Fruit fly (Drosophila melanogaster) whole organism, adult: Measurements from ENCODE around the gene Pxn.

Experiments
- CG11617 ChIP-seq: fragments of 200-800 bp; sonication (Bioruptor generic); optimal IDR thresholded peaks from 2 replicates; lab custom pipeline; 2017; ENCODE audit warnings: mild to moderate bottlenecking, missing biosample characterization, missing genetic modification reagents, missing genetic modification characterization
- CG12768 ChIP-seq: fragments of 200-800 bp; sonication (Bioruptor generic); optimal IDR thresholded peaks from 2 replicates; lab custom pipeline; 2017; ENCODE audit warnings: missing biosample characterization, missing genetic modification characterization, mild to moderate bottlenecking, moderate library complexity, missing genetic modification reagents
- CG14711 ChIP-seq: fragments of 200-800 bp; sonication (Bioruptor generic); optimal IDR thresholded peaks from 2 replicates; lab custom pipeline; 2018; ENCODE audit warnings: missing biosample characterization, mild to moderate bottlenecking, missing genetic modification characterization, moderate library complexity
- CG1620 ChIP-seq: fragments of 200-800 bp; sonication (Bioruptor generic); optimal IDR thresholded peaks from 2 replicates; lab custom pipeline; 2016; ENCODE audit warnings: missing biosample characterization, missing genetic modification characterization
- CG33017 ChIP-seq: fragments of 200-800 bp; sonication (Bioruptor generic); optimal IDR thresholded peaks from 2 replicates; lab custom pipeline; 2018; ENCODE audit warnings: missing biosample characterization, mild to moderate bottlenecking, missing genetic modification characterization, moderate library complexity
- CG5204 ChIP-seq: fragments of 200-800 bp; sonication (Bioruptor generic); optimal IDR thresholded peaks from 2 replicates; lab custom pipeline; 2016; ENCODE audit warnings: missing biosample characterization, missing genetic modification characterization
- CG7045 ChIP-seq: fragments of 200-800 bp; sonication (Bioruptor generic); optimal IDR thresholded peaks from 2 replicates; lab custom pipeline; 2017; ENCODE audit warnings: missing biosample characterization, mild to moderate bottlenecking, missing genetic modification characterization
- CG7101 ChIP-seq: fragments of 200-800 bp; sonication (Bioruptor generic); optimal IDR thresholded peaks from 2 replicates; lab custom pipeline; 2018; ENCODE audit warnings: missing biosample characterization, mild to moderate bottlenecking, missing genetic modification characterization, moderate library complexity
- Clk ChIP-seq: fragments of 200-800 bp; sonication (Bioruptor generic); optimal IDR thresholded peaks from 2 replicates; lab custom pipeline; 2017; ENCODE audit warnings: missing biosample characterization, missing genetic modification characterization
- Crg-1 ChIP-seq: fragments of 200-800 bp; sonication (Bioruptor generic); optimal IDR thresholded peaks from 2 replicates; lab custom pipeline; 2016; ENCODE audit warnings: missing biosample characterization, missing genetic modification characterization
- Hr96 ChIP-seq: fragments of 200-800 bp; sonication (Bioruptor generic); optimal IDR thresholded peaks from 2 replicates; lab custom pipeline; 2016; ENCODE audit warnings: missing biosample characterization, missing genetic modification characterization
- Mnt ChIP-seq: fragments of 200-800 bp; sonication (Bioruptor generic); optimal IDR thresholded peaks from 2 replicates; lab custom pipeline; 2016; ENCODE audit warnings: missing biosample characterization, mild to moderate bottlenecking, missing genetic modification characterization
- bab1 ChIP-seq: fragments of 200-800 bp; sonication (Bioruptor generic); optimal IDR thresholded peaks from 3 replicates; lab custom pipeline; 2019; ENCODE audit warnings: missing biosample characterization, mild to moderate bottlenecking, missing genetic modification characterization, moderate library complexity
- cic ChIP-seq: fragments of 200-800 bp; sonication (Bioruptor generic); optimal IDR thresholded peaks from 2 replicates; lab custom pipeline; 2017; ENCODE audit warnings: missing biosample characterization, mild to moderate bottlenecking, missing genetic modification characterization, moderate library complexity
- cnc ChIP-seq, 2 experiments: fragments of >200 bp; optimal IDR thresholded peaks; 2 replicates each; lab custom pipeline; 2017
- kay ChIP-seq: fragments of 200-800 bp; sonication (Bioruptor generic); peaks from one replicate; lab custom pipeline; 2016; ENCODE audit warnings: missing biosample characterization, missing genetic modification characterization, borderline replicate concordance
- ovo ChIP-seq: fragments of 200-800 bp; sonication (Bioruptor generic); optimal IDR thresholded peaks from 2 replicates; lab custom pipeline; 2016; ENCODE audit warnings: missing biosample characterization, missing genetic modification characterization
- pad ChIP-seq: fragments of 200-800 bp; sonication (Bioruptor generic); optimal IDR thresholded peaks from 3 replicates; lab custom pipeline; 2017; ENCODE audit warnings: missing biosample characterization, missing genetic modification characterization, mild to moderate bottlenecking, moderate library complexity, missing genetic modification reagents
- tj ChIP-seq: fragments of 200-800 bp; sonication (Bioruptor generic); optimal IDR thresholded peaks from 3 replicates; lab custom pipeline; 2017; ENCODE audit warnings: missing biosample characterization, mild to moderate bottlenecking, missing genetic modification characterization, moderate library complexity
- toe ChIP-seq: fragments of 200-800 bp; sonication (Bioruptor generic); optimal IDR thresholded peaks from 2 replicates; lab custom pipeline; 2016; ENCODE audit warnings: missing biosample characterization, missing genetic modification characterization

Gene Pxn

DNA sequence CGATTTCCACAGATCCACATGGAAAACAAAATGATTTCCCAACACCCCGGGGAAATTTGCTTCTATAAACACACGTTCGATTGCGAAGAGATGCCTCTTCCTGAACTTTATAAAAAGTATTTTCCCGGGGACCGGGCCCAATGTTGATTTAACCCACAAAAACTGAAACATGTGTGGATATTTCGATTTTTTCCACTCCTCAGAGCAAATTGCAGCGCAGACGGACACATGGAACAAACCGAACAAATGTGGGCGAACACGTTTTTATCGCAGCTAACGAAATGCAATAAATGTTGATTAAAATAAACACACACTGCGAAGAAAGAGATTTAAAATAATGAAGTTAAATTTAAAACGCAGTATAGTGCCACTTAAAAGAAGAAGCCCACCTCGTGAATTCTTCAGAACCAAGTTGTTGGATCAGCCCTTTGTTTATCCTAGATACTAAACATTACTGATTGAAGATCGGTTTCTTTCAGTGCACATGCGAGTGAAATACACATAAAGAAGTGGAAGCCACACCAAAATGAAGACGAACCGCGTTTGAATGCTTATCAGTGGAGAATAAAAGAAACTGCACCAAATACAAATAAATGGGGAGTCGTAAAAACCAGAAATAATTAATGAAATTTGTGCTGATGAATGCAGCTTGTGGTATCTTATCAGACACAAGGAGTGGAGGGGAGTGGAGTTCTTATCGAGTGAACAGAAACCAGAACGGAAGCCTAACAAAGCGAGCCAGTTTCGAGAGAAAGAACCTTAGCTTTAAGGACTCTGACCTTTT is 46.9 kb downstream of the Pxn start:
- TF ChIP-seq CG33017 (tag; lab: Kevin White, UChicago): no peak
- TF ChIP-seq CG14711 (tag; lab: Kevin White, UChicago): peak; percentile 25
- peak; percentile 83 for TF ChIP-seq kay (GFP tag; lab: Kevin White, UChicago)
- peak; percentile 28 for TF ChIP-seq tj (GFP tag; lab: Kevin White, UChicago)
- peak; percentile 13 for TF ChIP-seq CG12768 (GFP tag; lab: Kevin White, UChicago)
- peak; percentile 24 for TF ChIP-seq CG7101 (tag; lab: Kevin White, UChicago)

DNA sequence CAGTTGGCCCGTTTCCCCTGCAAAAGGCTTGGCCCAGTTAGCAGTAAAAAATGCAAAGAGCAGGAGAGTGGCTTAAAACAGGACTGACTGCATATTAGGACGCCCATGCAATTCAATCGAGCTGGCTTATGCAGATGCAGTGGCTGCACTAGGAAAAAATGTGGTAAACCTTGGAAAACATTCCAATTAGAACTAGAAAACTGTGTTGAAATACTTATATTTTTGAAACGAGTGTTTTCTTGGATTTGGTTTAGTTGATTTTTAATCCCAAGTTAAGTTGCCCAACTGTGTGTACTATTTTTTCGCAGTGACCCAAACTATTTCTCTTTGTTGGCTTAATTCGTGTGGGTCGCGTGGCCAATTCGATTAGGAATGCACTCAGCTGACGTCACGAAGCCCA is 47.6 kb downstream of the Pxn start:
- TF ChIP-seq CG33017 (tag; lab: Kevin White, UChicago): no peak
- TF ChIP-seq CG5204: no peak
- no peak for TF ChIP-seq Clk
- no peak for TF ChIP-seq Crg-1 (GFP tag; lab: Kevin White, UChicago)
- TF ChIP-seq CG7101 (tag; lab: Kevin White, UChicago): no peak
- TF ChIP-seq CG14711 (tag; lab: Kevin White, UChicago): no peak
- no peak for TF ChIP-seq CG11617 (GFP tag; lab: Kevin White, UChicago)
- no peak for TF ChIP-seq pad
- TF ChIP-seq ovo (GFP tag; lab: Kevin White, UChicago): no peak
- no peak for TF ChIP-seq cnc (optimal IDR thresholded peaks at IDR 0.05; lab: Kevin White, UChicago)
- no peak for TF ChIP-seq tj (GFP tag; lab: Kevin White, UChicago)
- TF ChIP-seq kay (GFP tag; lab: Kevin White, UChicago): no peak

DNA sequence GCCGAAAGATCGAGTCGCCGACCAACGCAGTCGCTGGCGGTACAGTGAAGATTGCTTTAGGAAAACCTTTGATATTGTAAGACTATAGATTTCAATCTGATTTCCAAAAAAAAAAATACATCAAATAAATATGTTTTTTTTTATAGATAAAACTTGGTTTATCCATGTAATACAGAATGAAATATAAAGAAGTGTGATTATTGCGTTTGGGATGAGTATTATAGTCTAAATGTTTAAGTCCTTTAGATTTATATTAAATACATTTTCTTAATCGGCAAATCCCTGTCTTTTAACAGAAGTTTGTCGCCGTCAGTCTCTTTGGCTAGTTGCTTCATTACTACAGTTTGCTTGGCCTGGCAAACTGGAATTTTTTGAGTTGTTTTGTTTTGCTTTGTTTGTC is 48.0 kb downstream of the Pxn start:
- no peak for TF ChIP-seq CG33017 (tag; lab: Kevin White, UChicago)
- no peak for TF ChIP-seq pad
- no peak for TF ChIP-seq CG5204

DNA sequence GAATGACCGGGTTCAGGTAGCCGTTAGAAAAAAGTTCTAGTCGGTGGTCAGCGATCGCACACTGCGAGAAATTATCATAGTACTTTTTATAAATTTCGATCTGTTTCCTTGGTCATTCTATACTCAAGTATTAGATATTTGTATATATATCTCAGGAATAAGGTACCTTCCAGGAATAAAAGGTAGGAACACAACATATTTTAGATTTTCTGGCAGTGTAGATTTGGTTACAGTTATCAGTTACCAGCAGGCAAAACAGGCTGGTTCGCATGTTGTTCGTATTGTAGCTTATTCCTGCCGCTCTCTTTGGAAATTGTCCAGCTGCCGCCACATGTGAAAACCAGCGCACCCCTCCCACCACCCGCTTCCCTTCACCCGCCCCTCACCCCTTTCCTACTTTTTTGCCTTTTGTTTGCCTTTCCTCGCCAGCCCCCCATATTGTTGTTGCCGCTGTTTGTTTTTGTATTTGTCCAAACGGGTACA is 48.5 kb downstream of the Pxn start:
- peak; percentile 65 for TF ChIP-seq CG7101 (tag; lab: Kevin White, UChicago)
- peak; percentile 31 for TF ChIP-seq CG12768 (GFP tag; lab: Kevin White, UChicago)
- no peak for TF ChIP-seq toe
- peak; percentile 52 for TF ChIP-seq tj (GFP tag; lab: Kevin White, UChicago)
- TF ChIP-seq bab1 (GFP tag; lab: Kevin White, UChicago): peak; percentile 16
- peak; percentile 6 for TF ChIP-seq Clk
- peak; percentile 20 for TF ChIP-seq pad
- no peak for TF ChIP-seq Crg-1 (GFP tag; lab: Kevin White, UChicago)
- TF ChIP-seq ovo (GFP tag; lab: Kevin White, UChicago): no peak
- TF ChIP-seq cic: peak; percentile 18
- peak; percentile 54 for TF ChIP-seq CG11617 (GFP tag; lab: Kevin White, UChicago)
- no peak for TF ChIP-seq CG5204
- no peak for TF ChIP-seq CG1620 (GFP tag; lab: Kevin White, UChicago)
- peak; percentile 43 for TF ChIP-seq CG33017 (tag; lab: Kevin White, UChicago)
- TF ChIP-seq kay (GFP tag; lab: Kevin White, UChicago): no peak
- peak; percentile 60 for TF ChIP-seq CG14711 (tag; lab: Kevin White, UChicago)
- peak; percentile 11 for TF ChIP-seq Hr96
- TF ChIP-seq cnc (optimal IDR thresholded peaks at IDR 0.05; lab: Kevin White, UChicago): no peak
- no peak for TF ChIP-seq Mnt (GFP tag; lab: Kevin White, UChicago)
- peak; percentile 62 for TF ChIP-seq CG7045

DNA sequence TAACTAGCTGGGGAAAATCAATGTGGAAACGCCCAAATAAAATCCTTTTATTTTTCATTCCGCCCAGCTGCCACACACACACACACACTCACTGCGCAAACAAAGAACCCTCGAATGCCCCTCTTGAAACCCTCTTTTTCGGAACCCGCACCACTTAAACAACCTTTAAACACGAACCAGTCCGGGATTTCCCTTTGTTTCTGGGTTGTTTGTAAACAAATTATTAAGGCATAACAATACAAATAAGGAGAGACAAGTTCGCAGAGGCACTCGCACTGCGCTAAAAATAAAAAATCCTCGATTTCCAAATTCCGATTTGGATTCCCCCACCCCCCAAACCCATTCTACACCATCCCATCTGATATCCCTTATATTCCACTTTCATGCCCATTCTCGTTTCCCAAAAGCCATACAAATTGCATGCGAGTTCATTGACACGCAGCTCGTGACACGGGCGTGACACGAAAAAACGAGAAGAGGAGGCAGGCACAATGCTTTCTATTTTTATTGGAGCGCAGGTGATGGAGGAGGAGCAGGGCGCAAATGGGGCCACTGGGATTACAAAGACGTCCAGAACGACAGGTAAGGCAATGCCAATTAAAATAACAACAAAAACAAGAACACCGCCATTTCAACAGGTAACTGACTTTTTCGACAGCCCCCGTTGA is 50.2 kb downstream of the Pxn start:
- TF ChIP-seq CG7045 (no peak), Mnt (GFP tag; lab: Kevin White, UChicago) (no peak), bab1 (GFP tag; lab: Kevin White, UChicago) (no peak), pad (no peak), CG33017 (tag; lab: Kevin White, UChicago) (no peak), kay (GFP tag; lab: Kevin White, UChicago) (no peak), ovo (GFP tag; lab: Kevin White, UChicago) (no peak), CG12768 (GFP tag; lab: Kevin White, UChicago) (no peak), toe (no peak), CG11617 (GFP tag; lab: Kevin White, UChicago) (no peak)

DNA sequence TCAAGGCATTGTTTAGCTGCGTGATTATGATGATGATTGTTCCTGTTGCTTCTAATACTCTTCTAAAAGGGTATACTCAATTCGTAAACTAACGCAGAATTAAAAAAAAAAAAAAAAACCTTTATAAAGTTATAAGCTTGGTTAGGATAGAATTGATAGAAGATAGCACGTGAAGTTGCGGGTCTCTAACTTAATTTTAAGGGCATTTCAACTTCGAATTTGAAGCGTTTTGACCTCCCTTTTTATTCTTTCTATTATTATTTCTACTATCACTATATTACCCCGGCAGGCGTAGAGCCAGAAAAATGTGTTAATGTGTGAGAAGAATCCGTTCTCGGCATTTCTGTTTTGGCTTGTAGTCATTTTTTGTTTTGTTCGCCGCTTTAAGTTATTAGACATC is 51.1 kb downstream of the Pxn start:
- no peak for TF ChIP-seq Hr96
- TF ChIP-seq CG14711 (tag; lab: Kevin White, UChicago): peak; percentile 18
- TF ChIP-seq kay (GFP tag; lab: Kevin White, UChicago): peak; percentile 73
- TF ChIP-seq CG7101 (tag; lab: Kevin White, UChicago): peak; percentile 6

DNA sequence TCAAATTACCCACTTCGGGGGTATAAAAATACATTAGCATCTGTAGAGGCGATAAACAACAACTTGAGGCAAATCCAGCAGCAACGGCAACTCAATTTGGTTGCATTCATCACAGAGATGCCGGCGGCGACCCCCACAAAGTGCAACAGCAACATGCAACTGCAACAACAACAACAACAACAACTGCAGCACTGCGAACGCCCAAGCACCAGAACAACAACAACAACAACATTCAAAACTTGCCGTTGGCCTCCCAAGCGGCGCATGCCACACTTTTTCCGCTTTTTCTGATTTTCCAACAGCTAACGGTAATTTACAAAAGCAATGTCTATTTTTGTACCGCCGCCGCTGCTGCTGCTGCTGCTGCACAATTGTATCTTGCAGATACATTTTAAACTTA is 51.5 kb downstream of the Pxn start:
- no peak for TF ChIP-seq Hr96
